Worm (Caenorhabditis elegans) whole organism, L1 larva: Measurements from ENCODE around the gene M110.10.

Source experiments
- F16B12.6 ChIP-seq: fragments of 150-350 bp; optimal IDR thresholded peaks from 2 replicates; lab custom pipeline; 2014; ENCODE audit warnings: missing biosample characterization, missing genetic modification characterization
- Y116A8C.19 ChIP-seq: sonication (generic microtip); optimal IDR thresholded peaks from 2 replicates; lab custom pipeline; 2016; ENCODE audit warnings: missing compliant biosample characterization, missing genetic modification characterization, borderline replicate concordance
- aly-2 ChIP-seq: fragments of 150-350 bp; optimal IDR thresholded peaks from 2 replicates; lab custom pipeline; 2014; ENCODE audit warnings: missing biosample characterization, missing genetic modification characterization
- ama-1 ChIP-seq: fragments of 150-350 bp; optimal IDR thresholded peaks from 2 replicates; lab custom pipeline; 2014
- blmp-1 ChIP-seq: fragments of 150-350 bp; optimal IDR thresholded peaks from 2 replicates; lab custom pipeline; 2014; ENCODE audit warnings: missing biosample characterization, missing genetic modification characterization
- ceh-63 ChIP-seq: fragments of 200-800 bp; sonication (Bioruptor generic); optimal IDR thresholded peaks from 2 replicates; lab custom pipeline; 2018; ENCODE audit warnings: mild to moderate bottlenecking, missing genetic modification characterization, missing compliant biosample characterization
- ceh-8 ChIP-seq: fragments of 200-800 bp; sonication (Bioruptor generic); optimal IDR thresholded peaks from 2 replicates; lab custom pipeline; 2018; ENCODE audit warnings: mild to moderate bottlenecking, missing genetic modification characterization, moderate library complexity, missing compliant biosample characterization
- ceh-88 ChIP-seq: fragments of 200-800 bp; sonication (Bioruptor generic); IDR thresholded peaks from 2 replicates; pipeline ENCODE4 v1.3.6; 2022; ENCODE audit warnings: missing genetic modification characterization, missing compliant biosample characterization
- ceh-90 ChIP-seq: sonication (generic microtip); optimal IDR thresholded peaks from 2 replicates; lab custom pipeline; 2016; ENCODE audit warnings: missing genetic modification characterization, missing compliant biosample characterization
- dpl-1 ChIP-seq, 3 experiments: fragments of 150-350 bp in 2 of 3; sonication (generic microtip) in 1 of 3; optimal IDR thresholded peaks; 2 replicates each; lab custom pipeline; 2014 to 2017; ENCODE audit warnings: missing biosample characterization in 3 of 3, missing genetic modification characterization in 3 of 3, missing genetic modification reagents in 3 of 3
- egl-13 ChIP-seq: sonication (generic microtip); optimal IDR thresholded peaks from 2 replicates; lab custom pipeline; 2016; ENCODE audit warnings: missing genotype, missing genetic modification reagents, missing genetic modification characterization, missing compliant biosample characterization
- elt-2 ChIP-seq: sonication (generic microtip); optimal IDR thresholded peaks from 2 replicates; lab custom pipeline; 2016; ENCODE audit warnings: missing genetic modification characterization, mild to moderate bottlenecking, inconsistent platforms, missing compliant biosample characterization, missing genetic modification reagents
- elt-3 ChIP-seq, 6 experiments: fragments of 150-350 bp in 1 of 6; sonication (generic microtip); optimal IDR thresholded peaks; 2 replicates each; lab custom pipeline; 2017 to 2018; ENCODE audit warnings: missing biosample characterization in 6 of 6, missing genetic modification characterization in 6 of 6, inconsistent platforms in 1 of 6
- fkh-4 ChIP-seq: sonication (generic microtip); optimal IDR thresholded peaks from 2 replicates; lab custom pipeline; 2016; ENCODE audit warnings: missing compliant biosample characterization, missing genetic modification characterization, borderline replicate concordance
- lin-14 ChIP-seq: fragments of 200-800 bp; sonication (Bioruptor generic); optimal IDR thresholded peaks from 2 replicates; lab custom pipeline; 2018; ENCODE audit warnings: mild to moderate bottlenecking, missing genetic modification characterization, moderate library complexity, missing compliant biosample characterization
- lin-15B ChIP-seq: fragments of 150-350 bp; sonication (generic microtip); optimal IDR thresholded peaks from 3 replicates; lab custom pipeline; 2014; ENCODE audit warnings: missing biosample characterization, missing genetic modification characterization
- lir-3 ChIP-seq: sonication (generic microtip); optimal IDR thresholded peaks from 2 replicates; lab custom pipeline; 2016; ENCODE audit warnings: mild to moderate bottlenecking, missing genetic modification characterization, moderate library complexity, missing compliant biosample characterization; ENCODE audit not compliant: poor library complexity
- lsy-2 ChIP-seq, 2 experiments: fragments of 150-350 bp; optimal IDR thresholded peaks; 2 replicates each; lab custom pipeline; 2014; ENCODE audit warnings: missing biosample characterization in 2 of 2, missing genetic modification characterization in 2 of 2
- mab-9 ChIP-seq: fragments of 200-800 bp; sonication (Bioruptor generic); IDR thresholded peaks from 2 replicates; pipeline ENCODE4 v1.3.6; 2022; ENCODE audit warnings: missing genetic modification reagents, missing genetic modification characterization, missing compliant biosample characterization
- mep-1 ChIP-seq: fragments of 150-350 bp; optimal IDR thresholded peaks from 2 replicates; lab custom pipeline; 2014; ENCODE audit warnings: missing biosample characterization, missing genetic modification characterization
- nhr-11 ChIP-seq: fragments of 150-350 bp; optimal IDR thresholded peaks from 2 replicates; lab custom pipeline; 2014; ENCODE audit warnings: missing biosample characterization, missing genetic modification characterization
- nhr-71 ChIP-seq: sonication (generic microtip); optimal IDR thresholded peaks from 2 replicates; lab custom pipeline; 2016; ENCODE audit warnings: mild to moderate bottlenecking, missing genetic modification characterization, moderate library complexity, missing compliant biosample characterization
- nhr-77 ChIP-seq: fragments of 150-350 bp; optimal IDR thresholded peaks from 2 replicates; lab custom pipeline; 2014; ENCODE audit warnings: missing biosample characterization, missing genetic modification characterization
- nhr-85 ChIP-seq: sonication (generic microtip); peaks from one replicate; lab custom pipeline; 2016; ENCODE audit warnings: missing genetic modification characterization, inconsistent platforms, missing compliant biosample characterization
- nhr-90 ChIP-seq: sonication (generic microtip); optimal IDR thresholded peaks from 2 replicates; lab custom pipeline; 2016; ENCODE audit warnings: mild to moderate bottlenecking, missing genetic modification characterization, missing compliant biosample characterization; ENCODE audit not compliant: poor library complexity
- snpc-4 ChIP-seq: fragments of 150-350 bp; optimal IDR thresholded peaks from 2 replicates; lab custom pipeline; 2014; ENCODE audit warnings: missing biosample characterization, missing genetic modification characterization
- sox-4 ChIP-seq: sonication (generic microtip); optimal IDR thresholded peaks from 2 replicates; lab custom pipeline; 2016; ENCODE audit warnings: missing genetic modification characterization, missing compliant biosample characterization
- sptf-1 ChIP-seq: fragments of 150-350 bp; optimal IDR thresholded peaks from 2 replicates; lab custom pipeline; 2014; ENCODE audit warnings: missing biosample characterization, missing genetic modification characterization
- unc-62 ChIP-seq: fragments of 150-350 bp; optimal IDR thresholded peaks from 2 replicates; lab custom pipeline; 2014; ENCODE audit warnings: missing biosample characterization, missing genetic modification reagents, missing genetic modification characterization
- unc-98 ChIP-seq: fragments of 200-800 bp; sonication (Bioruptor generic); IDR thresholded peaks from 2 replicates; pipeline ENCODE4 v1.3.6; 2022; ENCODE audit warnings: missing genetic modification characterization, missing compliant biosample characterization
- vab-15 ChIP-seq: sonication (generic microtip); optimal IDR thresholded peaks from 2 replicates; lab custom pipeline; 2017; ENCODE audit warnings: missing genotype, mild to moderate bottlenecking, missing genetic modification characterization, missing compliant biosample characterization
- zag-1 ChIP-seq: fragments of 150-350 bp; optimal IDR thresholded peaks from 2 replicates; lab custom pipeline; 2014; ENCODE audit warnings: missing biosample characterization, missing genetic modification characterization
- zip-4 ChIP-seq: fragments of 200-800 bp; sonication (Bioruptor generic); optimal IDR thresholded peaks from 2 replicates; lab custom pipeline; 2018; ENCODE audit warnings: mild to moderate bottlenecking, missing genetic modification characterization, moderate library complexity, missing compliant biosample characterization

The M110.10 gene

ce11 chrII:8259674-8260073, 45.4 kb upstream of the M110.10 start (continued):
- TF ChIP-seq unc-62 (no peak), ceh-90 (tag; lab: Kevin White, UChicago) (no peak), ceh-88 (GFP tag; lab: Robert Waterston, UW) (no peak), lin-14 (GFP tag; lab: Kevin White, UChicago) (peak; percentile 54), unc-98 (no peak), nhr-71 (tag; lab: Kevin White, UChicago) (peak; percentile 51), nhr-85 (tag; lab: Kevin White, UChicago) (peak; percentile 94), vab-15 (tag; lab: Kevin White, UChicago) (no peak), nhr-90 (tag; lab: Kevin White, UChicago) (no peak)

DNA sequence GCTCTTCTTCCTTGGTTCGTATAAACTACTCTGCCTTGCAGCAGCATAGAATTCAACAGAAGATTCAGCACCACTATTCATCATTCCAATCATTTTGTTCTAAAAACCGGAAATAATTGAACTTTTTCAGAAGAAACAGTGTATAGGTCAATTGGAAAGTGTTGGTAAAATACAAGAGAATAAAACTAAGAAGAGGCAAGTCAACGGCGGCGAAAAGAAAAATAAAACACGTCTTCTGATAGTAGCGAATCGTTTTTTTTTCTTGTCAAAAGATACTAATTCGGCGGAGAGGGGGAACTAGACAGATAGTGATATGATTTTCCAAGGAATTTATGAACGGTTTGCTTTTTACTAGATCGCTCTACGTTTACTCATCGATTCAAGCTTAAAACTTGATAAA, 44.8 kb upstream of the M110.10 start, which contains the start of gene F35C11.6:
TSS of gene F35C11.6 (minus strand) at position 101 of the 400 bp plus-strand sequence.
- TF ChIP-seq blmp-1 (peak; percentile 9), elt-3 (tag; optimal IDR thresholded peaks at IDR 0.05; lab: Kevin White, UChicago) (peak in 1 of 6 experiments; percentile 3), zip-4 (GFP tag; lab: Kevin White, UChicago) (no peak), fkh-4 (tag; lab: Kevin White, UChicago) (no peak)

DNA sequence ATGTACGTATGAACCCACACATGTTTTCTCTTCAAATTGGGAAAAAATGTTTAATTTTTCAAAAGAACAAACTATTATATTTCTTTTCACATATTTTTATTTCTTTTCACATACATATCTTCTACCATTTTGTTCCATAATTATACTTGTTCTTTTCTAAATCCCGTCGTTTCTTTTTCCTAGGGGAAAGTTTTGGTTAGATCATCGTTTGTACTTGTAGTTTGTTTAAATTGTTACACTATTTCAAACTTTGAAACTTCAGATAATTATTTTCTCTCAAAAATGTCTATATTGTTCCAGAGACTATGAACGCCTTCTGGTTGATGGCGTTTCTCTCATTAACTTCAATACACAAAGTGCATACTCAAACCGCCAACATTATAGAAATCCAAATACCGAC, 41.7 kb upstream of the M110.10 start, which contains the start of gene F35C11.7:
TSS of gene F35C11.7 (plus strand) at position 301 of the 400 bp plus-strand sequence.
- TF ChIP-seq mep-1 (tag; lab: Kevin White, UChicago) (no peak), mab-9 (GFP tag; lab: Robert Waterston, UW) (no peak)
- TF ChIP-seq, all 84 proteins: peak for 0

ce11 chrII:8253160-8253793, 39.0 kb upstream of the M110.10 start, which contains the start of gene F35C11.5:
Gene F35C11.5, plus strand, starts transcription at chrII:8253743.
- TF ChIP-seq lir-3 (tag; lab: Kevin White, UChicago) (no peak), sptf-1 (no peak), snpc-4 (no peak), Y116A8C.19 (tag; lab: Kevin White, UChicago) (no peak), nhr-77 (no peak), egl-13 (tag; lab: Kevin White, UChicago) (no peak), ceh-90 (tag; lab: Kevin White, UChicago) (no peak), F16B12.6 (tag; lab: Kevin White, UChicago) (no peak), dpl-1 (GFP tag; optimal IDR thresholded peaks at IDR 0.05; lab: Kevin White, UChicago) (no peak), aly-2 (tag; lab: Kevin White, UChicago) (no peak), ceh-8 (no peak), nhr-11 (tag; lab: Kevin White, UChicago) (no peak), ama-1 (lab: Kevin White, UChicago) (no peak), sox-4 (tag; lab: Kevin White, UChicago) (no peak)

DNA sequence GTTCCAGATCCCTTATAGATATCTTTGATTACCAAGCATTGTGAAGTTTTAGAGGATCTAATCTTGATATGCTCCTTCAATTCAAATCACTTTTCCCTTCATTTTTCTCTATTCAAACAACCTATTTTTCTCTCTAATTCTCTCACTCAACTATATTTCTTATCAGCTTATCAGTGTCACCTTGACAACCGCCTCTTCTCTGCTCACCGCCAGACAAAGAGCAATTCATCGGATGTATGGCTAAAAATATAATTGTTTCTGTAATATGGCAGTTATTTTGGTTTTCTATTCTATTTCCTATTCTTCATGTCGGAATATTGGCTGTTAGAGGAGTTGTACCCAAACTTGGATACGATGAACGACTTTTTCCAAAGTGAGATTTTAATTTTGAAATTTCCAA, 35.4 kb upstream of the M110.10 start:
- TF ChIP-seq ama-1 (lab: Kevin White, UChicago) (no peak), zag-1 (no peak), mep-1 (tag; lab: Kevin White, UChicago) (no peak), elt-2 (tag; lab: Kevin White, UChicago) (peak; percentile 36), ceh-63 (GFP tag; lab: Kevin White, UChicago) (no peak), lsy-2 (tag; optimal IDR thresholded peaks at IDR 0.05; lab: Kevin White, UChicago) (no peak), lin-15B (no peak)
